Fruit fly (Drosophila melanogaster) whole organism, embryonic: Measurements from ENCODE around the gene CG32599.

Source experiments
- Adf1 ChIP-seq: fragments of 200-800 bp; sonication (Bioruptor generic); IDR thresholded peaks from 2 replicates; pipeline ENCODE4 v1.3.6; 2022; ENCODE audit warnings: missing biosample characterization, missing genetic modification characterization
- Bgb ChIP-seq: fragments of 200-800 bp; sonication (Bioruptor generic); IDR thresholded peaks from 2 replicates; pipeline ENCODE4 v1.3.6; 2022; ENCODE audit warnings: missing biosample characterization, missing genetic modification characterization; ENCODE audit not compliant: partially characterized antibody
- CG11398 ChIP-seq: fragments of 200-800 bp; sonication (Bioruptor generic); optimal IDR thresholded peaks from 2 replicates; lab custom pipeline; 2016; ENCODE audit warnings: missing biosample characterization, missing genetic modification characterization
- CG11456 ChIP-seq: fragments of 200-800 bp; sonication (Bioruptor generic); IDR thresholded peaks from 3 replicates; pipeline ENCODE4 v1.3.6; 2022; ENCODE audit warnings: missing biosample characterization, missing genetic modification characterization
- CG11696 ChIP-seq: fragments of 200-800 bp; sonication (Bioruptor generic); IDR thresholded peaks from 2 replicates; pipeline ENCODE4 v1.3.6; 2022; ENCODE audit warnings: missing biosample characterization, missing genetic modification characterization
- CG12104 ChIP-seq: fragments of 200-800 bp; sonication (Bioruptor generic); optimal IDR thresholded peaks from 3 replicates; lab custom pipeline; 2016; ENCODE audit warnings: missing biosample characterization, missing genetic modification characterization
- CG12744 ChIP-seq: fragments of 200-800 bp; sonication (Bioruptor generic); optimal IDR thresholded peaks from 2 replicates; lab custom pipeline; 2016; ENCODE audit warnings: missing biosample characterization, missing genetic modification characterization
- CG12942 ChIP-seq: fragments of 200-800 bp; sonication (Bioruptor generic); optimal IDR thresholded peaks from 3 replicates; lab custom pipeline; 2016; ENCODE audit warnings: missing biosample characterization, missing genetic modification characterization
- CG13775 ChIP-seq: fragments of 200-800 bp; sonication (Bioruptor generic); optimal IDR thresholded peaks from 3 replicates; lab custom pipeline; 2017; ENCODE audit warnings: missing biosample characterization, mild to moderate bottlenecking, missing genetic modification characterization
- CG15073 ChIP-seq: fragments of 200-800 bp; sonication (Bioruptor generic); optimal IDR thresholded peaks from 2 replicates; lab custom pipeline; 2016; ENCODE audit warnings: missing biosample characterization, missing genetic modification characterization
- CG1647 ChIP-seq: fragments of 200-800 bp; sonication (Bioruptor generic); optimal IDR thresholded peaks from 3 replicates; lab custom pipeline; 2016; ENCODE audit warnings: missing biosample characterization, missing genetic modification characterization
- CG17359 ChIP-seq: fragments of 200-800 bp; sonication (Bioruptor generic); optimal IDR thresholded peaks from 3 replicates; lab custom pipeline; 2018; ENCODE audit warnings: missing biosample characterization, mild to moderate bottlenecking, missing genetic modification characterization, moderate library complexity
- CG31224 ChIP-seq: fragments of 200-800 bp; sonication (Bioruptor generic); IDR thresholded peaks from 2 replicates; pipeline ENCODE4 v1.3.6; 2022; ENCODE audit warnings: missing biosample characterization, missing genetic modification characterization
- CG31365 ChIP-seq: fragments of 200-800 bp; sonication (Bioruptor generic); optimal IDR thresholded peaks from 2 replicates; lab custom pipeline; 2018; ENCODE audit warnings: missing biosample characterization, mild to moderate bottlenecking, missing genetic modification characterization
- CG34422 ChIP-seq: fragments of 200-800 bp; sonication (Bioruptor generic); IDR thresholded peaks from 3 replicates; pipeline ENCODE4 v1.3.6; 2022; ENCODE audit warnings: missing biosample characterization, missing genetic modification characterization
- CG4282 ChIP-seq: fragments of 200-800 bp; sonication (Bioruptor generic); optimal IDR thresholded peaks from 2 replicates; lab custom pipeline; 2016; ENCODE audit warnings: missing biosample characterization, missing genetic modification characterization
- CG4404 ChIP-seq: fragments of 200-800 bp; sonication (Bioruptor generic); IDR thresholded peaks from 2 replicates; pipeline ENCODE4 v1.3.6; 2022; ENCODE audit warnings: missing biosample characterization, missing genetic modification characterization
- CG4707 ChIP-seq: fragments of 200-800 bp; sonication (Bioruptor generic); optimal IDR thresholded peaks from 2 replicates; lab custom pipeline; 2018; ENCODE audit warnings: missing biosample characterization, mild to moderate bottlenecking, missing genetic modification characterization, moderate library complexity
- CG6272 ChIP-seq: fragments of 200-800 bp; sonication (Bioruptor generic); IDR thresholded peaks from 2 replicates; pipeline ENCODE4 v1.3.6; 2022; ENCODE audit warnings: missing biosample characterization, missing genetic modification characterization
- CG6683 ChIP-seq: fragments of 200-800 bp; sonication (Bioruptor generic); optimal IDR thresholded peaks from 2 replicates; lab custom pipeline; 2017; ENCODE audit warnings: missing biosample characterization, mild to moderate bottlenecking, missing genetic modification characterization, missing genetic modification reagents
- CG6765 ChIP-seq: fragments of 200-800 bp; sonication (Bioruptor generic); optimal IDR thresholded peaks from 3 replicates; lab custom pipeline; 2017; ENCODE audit warnings: missing biosample characterization, mild to moderate bottlenecking, missing genetic modification characterization
- CG8478 ChIP-seq: fragments of >200 bp; optimal IDR thresholded peaks from 2 replicates; lab custom pipeline; 2018
- CG9215 ChIP-seq: fragments of 200-800 bp; sonication (Bioruptor generic); IDR thresholded peaks from 2 replicates; pipeline ENCODE4 v1.3.6; 2022; ENCODE audit warnings: missing biosample characterization, missing genetic modification characterization
- CG9817 ChIP-seq: fragments of 200-800 bp; sonication (Bioruptor generic); optimal IDR thresholded peaks from 2 replicates; lab custom pipeline; 2018; ENCODE audit warnings: missing biosample characterization, mild to moderate bottlenecking, missing genetic modification characterization, moderate library complexity
- CHES-1-like ChIP-seq: fragments of 200-800 bp; sonication (Bioruptor generic); optimal IDR thresholded peaks from 2 replicates; lab custom pipeline; 2016; ENCODE audit warnings: missing biosample characterization, missing genetic modification characterization
- CrebB ChIP-seq: fragments of 200-800 bp; sonication (Bioruptor generic); optimal IDR thresholded peaks from 3 replicates; lab custom pipeline; 2018; ENCODE audit warnings: missing biosample characterization, mild to moderate bottlenecking, missing genetic modification characterization
- Dp ChIP-seq: fragments of 200-800 bp; sonication (Bioruptor generic); optimal IDR thresholded peaks from 2 replicates; lab custom pipeline; 2018; ENCODE audit warnings: missing biosample characterization, mild to moderate bottlenecking, missing genetic modification characterization, moderate library complexity
- Ets65A ChIP-seq: fragments of 200-800 bp; sonication (Bioruptor generic); peaks from one replicate; lab custom pipeline; 2016; ENCODE audit warnings: missing biosample characterization, missing genetic modification characterization
- Fer1 ChIP-seq: fragments of 200-800 bp; sonication (Bioruptor generic); optimal IDR thresholded peaks from 2 replicates; lab custom pipeline; 2017; ENCODE audit warnings: missing biosample characterization, mild to moderate bottlenecking, missing genetic modification characterization
- Gug ChIP-seq: fragments of 200-800 bp; sonication (Bioruptor generic); IDR thresholded peaks from 4 replicates; pipeline ENCODE4 v1.3.6; 2022; ENCODE audit warnings: missing biosample characterization, missing genetic modification characterization
- HLH3B ChIP-seq: fragments of 200-800 bp; sonication (Bioruptor generic); IDR thresholded peaks from 2 replicates; pipeline ENCODE4 v1.3.6; 2022; ENCODE audit warnings: missing biosample characterization, missing genetic modification characterization
- Hr39 ChIP-seq: fragments of >200 bp; optimal IDR thresholded peaks from 2 replicates; lab custom pipeline; 2017
- Med ChIP-seq: fragments of 200-800 bp; sonication (Bioruptor generic); peaks from one replicate; lab custom pipeline; 2016; ENCODE audit warnings: missing biosample characterization, missing genetic modification characterization, mild to moderate bottlenecking, inconsistent platforms, moderate library complexity
- NfI ChIP-seq: fragments of 200-800 bp; sonication (Bioruptor generic); optimal IDR thresholded peaks from 3 replicates; lab custom pipeline; 2018; ENCODE audit warnings: missing biosample characterization, mild to moderate bottlenecking, missing genetic modification characterization, moderate library complexity
- Optix ChIP-seq: fragments of 200-800 bp; sonication (Bioruptor generic); IDR thresholded peaks from 3 replicates; pipeline ENCODE4 v1.3.6; 2022; ENCODE audit warnings: missing biosample characterization, missing genetic modification characterization
- Xbp1 ChIP-seq: fragments of 200-800 bp; sonication (Bioruptor generic); optimal IDR thresholded peaks from 3 replicates; lab custom pipeline; 2016; ENCODE audit warnings: missing biosample characterization, mild to moderate bottlenecking, missing genetic modification characterization
- amos ChIP-seq: fragments of 200-800 bp; sonication (Bioruptor generic); IDR thresholded peaks from 2 replicates; pipeline ENCODE4 v1.3.6; 2022; ENCODE audit warnings: missing biosample characterization, missing genetic modification characterization; ENCODE audit not compliant: partially characterized antibody
- ase ChIP-seq: fragments of 200-800 bp; sonication (Bioruptor generic); IDR thresholded peaks from 3 replicates; pipeline ENCODE4 v1.3.6; 2022; ENCODE audit warnings: missing biosample characterization, missing genetic modification characterization
- cg ChIP-seq: fragments of 200-800 bp; sonication (Bioruptor generic); optimal IDR thresholded peaks from 3 replicates; lab custom pipeline; 2019; ENCODE audit warnings: missing biosample characterization, mild to moderate bottlenecking, missing genetic modification characterization, moderate library complexity
- chinmo ChIP-seq: fragments of 200-800 bp; sonication (Bioruptor generic); IDR thresholded peaks from 4 replicates; pipeline ENCODE4 v1.3.6; 2022; ENCODE audit warnings: missing biosample characterization, missing genetic modification characterization; ENCODE audit not compliant: partially characterized antibody
- esg ChIP-seq: fragments of 200-800 bp; sonication (Bioruptor generic); conservative IDR thresholded peaks from 2 replicates; pipeline ENCODE4 v1.3.6; 2022; ENCODE audit warnings: missing biosample characterization, missing genetic modification characterization
- fd3F ChIP-seq: fragments of 200-800 bp; sonication (Bioruptor generic); optimal IDR thresholded peaks from 2 replicates; lab custom pipeline; 2018; ENCODE audit warnings: missing biosample characterization, mild to moderate bottlenecking, missing genetic modification characterization, moderate library complexity
- gcm2 ChIP-seq: fragments of 200-800 bp; sonication (Bioruptor generic); optimal IDR thresholded peaks from 2 replicates; lab custom pipeline; 2016; ENCODE audit warnings: missing biosample characterization, missing genetic modification characterization
- jumu ChIP-seq: fragments of 200-800 bp; sonication (Bioruptor generic); optimal IDR thresholded peaks from 3 replicates; lab custom pipeline; 2016; ENCODE audit warnings: missing biosample characterization, missing genetic modification characterization
- lab ChIP-seq: fragments of 200-800 bp; sonication (Bioruptor generic); optimal IDR thresholded peaks from 3 replicates; lab custom pipeline; 2017; ENCODE audit warnings: missing biosample characterization, missing genetic modification characterization, mild to moderate bottlenecking, moderate library complexity, missing genetic modification reagents
- p53 ChIP-seq: fragments of 200-800 bp; sonication (Bioruptor generic); optimal IDR thresholded peaks from 2 replicates; lab custom pipeline; 2016; ENCODE audit warnings: missing biosample characterization, missing genetic modification characterization
- phol ChIP-seq: fragments of 200-800 bp; sonication (Bioruptor generic); optimal IDR thresholded peaks from 3 replicates; lab custom pipeline; 2018; ENCODE audit warnings: missing biosample characterization, mild to moderate bottlenecking, missing genetic modification characterization, moderate library complexity
- pros ChIP-seq: fragments of 200-800 bp; sonication (Bioruptor generic); optimal IDR thresholded peaks from 3 replicates; lab custom pipeline; 2019; ENCODE audit warnings: missing biosample characterization, mild to moderate bottlenecking, missing genetic modification characterization, moderate library complexity
- slou ChIP-seq: fragments of 200-800 bp; sonication (Bioruptor generic); optimal IDR thresholded peaks from 3 replicates; lab custom pipeline; 2016; ENCODE audit warnings: missing biosample characterization, missing genetic modification characterization
- tap ChIP-seq: fragments of 200-800 bp; optimal IDR thresholded peaks from 3 replicates; lab custom pipeline; 2019; ENCODE audit warnings: missing biosample characterization, mild to moderate bottlenecking, missing genetic modification characterization, moderate library complexity
- toy ChIP-seq: fragments of 200-800 bp; sonication (Bioruptor generic); IDR thresholded peaks from 2 replicates; pipeline ENCODE4 v1.3.6; 2022; ENCODE audit warnings: missing biosample characterization, missing genetic modification characterization
- yki ChIP-seq: fragments of >200 bp; optimal IDR thresholded peaks from 3 replicates; lab custom pipeline; 2018

The CG32599 gene

DNA sequence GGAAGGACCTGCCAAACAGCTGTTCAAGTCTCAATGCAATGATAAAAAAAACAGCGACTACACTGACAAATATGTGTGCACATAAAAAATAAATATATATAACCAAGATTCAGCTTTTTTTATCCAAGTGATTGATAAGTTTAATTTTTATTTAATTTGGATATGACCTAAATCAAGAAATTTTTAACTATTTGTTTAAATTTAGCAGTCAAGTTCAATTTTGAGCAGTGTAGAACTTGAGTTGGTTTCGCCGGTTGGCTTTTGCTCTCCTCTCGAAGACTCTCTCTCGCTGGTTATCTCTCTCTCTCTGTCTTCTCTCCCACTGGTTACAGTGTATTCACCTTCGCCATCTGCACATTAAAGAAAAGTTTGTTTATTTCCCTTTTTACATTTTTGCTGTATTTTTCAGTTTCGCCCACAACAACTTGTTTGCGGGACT is 25.4 kb upstream of the CG32599 start (continued):
- TF ChIP-seq slou (GFP tag; lab: Kevin White, UChicago) (peak; percentile 82), CG6272 (GFP tag; lab: Robert Waterston, UW) (peak; percentile 64), CG11398 (GFP tag; lab: Kevin White, UChicago) (no peak), HLH3B (GFP tag; lab: Robert Waterston, UW) (peak; percentile 90), Bgb (GFP tag; lab: Robert Waterston, UW) (no peak), CG4404 (peak; percentile 76), CG31365 (tag; lab: Kevin White, UChicago) (peak; percentile 32), pros (GFP tag; lab: Kevin White, UChicago) (no peak), p53 (GFP tag; lab: Kevin White, UChicago) (peak; percentile 25), CG6765 (peak; percentile 72), chinmo (GFP tag; lab: Robert Waterston, UW) (0 out of 4 replicates have a peak, but pooled peaks have one; percentile 13), CG8478 (lab: Kevin White, UChicago) (no peak), toy (GFP tag; lab: Robert Waterston, UW) (peak; percentile 69), CHES-1-like (GFP tag; lab: Kevin White, UChicago) (peak; percentile 42), NfI (GFP tag; lab: Kevin White, UChicago) (peak; percentile 78), tap (tag; lab: Kevin White, UChicago) (peak; percentile 86), Hr39 (no peak), CrebB (tag; lab: Kevin White, UChicago) (peak; percentile 72), CG9817 (tag; lab: Kevin White, UChicago) (peak; percentile 80), CG4707 (GFP tag; lab: Kevin White, UChicago) (peak; percentile 44), CG4282 (GFP tag; lab: Kevin White, UChicago) (no peak), CG31224 (GFP tag; lab: Robert Waterston, UW) (peak; percentile 81), Gug (GFP tag; lab: Robert Waterston, UW) (peak; percentile 44; the same call in 2 of the 4 replicates), cg (GFP tag; lab: Kevin White, UChicago) (no peak), Dp (GFP tag; lab: Kevin White, UChicago) (no peak), fd3F (GFP tag; lab: Kevin White, UChicago) (peak; percentile 81), CG15073 (GFP tag; lab: Kevin White, UChicago) (peak; percentile 36), Ets65A (GFP tag; lab: Kevin White, UChicago) (peak; percentile 88), Fer1 (peak; percentile 87), CG11456 (GFP tag; lab: Robert Waterston, UW) (peak; percentile 81), CG17359 (tag; lab: Kevin White, UChicago) (peak; percentile 90), CG12942 (peak; percentile 72), CG9215 (peak; percentile 81), Xbp1 (GFP tag; lab: Kevin White, UChicago) (peak; percentile 88), Med (peak; percentile 94), jumu (GFP tag; lab: Kevin White, UChicago) (peak; percentile 37), CG6683 (GFP tag; lab: Kevin White, UChicago) (peak; percentile 79), amos (GFP tag; lab: Robert Waterston, UW) (no peak), phol (tag; lab: Kevin White, UChicago) (peak; percentile 91), Adf1 (GFP tag; lab: Robert Waterston, UW) (peak; percentile 68), yki (no peak), CG34422 (GFP tag; lab: Robert Waterston, UW) (peak; percentile 88), esg (GFP tag; lab: Robert Waterston, UW) (peak; percentile 78), CG12104 (GFP tag; lab: Kevin White, UChicago) (peak; percentile 81), Optix (0 out of 3 replicates have a peak, but pooled peaks have one; percentile 53), CG11696 (GFP tag; lab: Robert Waterston, UW) (peak; percentile 65), CG12744 (GFP tag; lab: Kevin White, UChicago) (peak; percentile 66), CG13775 (GFP tag; lab: Kevin White, UChicago) (peak; percentile 81), ase (GFP tag; lab: Robert Waterston, UW) (peak; percentile 81), CG1647 (GFP tag; lab: Kevin White, UChicago) (peak; percentile 61), lab (GFP tag; lab: Kevin White, UChicago) (peak; percentile 93), gcm2 (GFP tag; lab: Kevin White, UChicago) (peak; percentile 60)
